Fruit fly (Drosophila melanogaster) whole organism, embryonic: ENCODE results near the gene CG8191.

Source experiments
- B-H2 ChIP-seq: fragments of 200-800 bp; sonication (Bioruptor generic); optimal IDR thresholded peaks from 2 replicates; lab custom pipeline; 2018; ENCODE audit warnings: missing biosample characterization, mild to moderate bottlenecking, missing genetic modification characterization
- Blimp-1 ChIP-seq: fragments of 200-800 bp; sonication (Bioruptor generic); optimal IDR thresholded peaks from 3 replicates; lab custom pipeline; 2018; ENCODE audit warnings: missing biosample characterization, missing genetic modification characterization, mild to moderate bottlenecking, moderate library complexity, missing genetic modification reagents
- CG10431 ChIP-seq: fragments of 200-800 bp; sonication (Bioruptor generic); optimal IDR thresholded peaks from 3 replicates; lab custom pipeline; 2018; ENCODE audit warnings: missing biosample characterization, mild to moderate bottlenecking, missing genetic modification characterization
- CG11723 ChIP-seq: fragments of 200-800 bp; sonication (Bioruptor generic); optimal IDR thresholded peaks from 2 replicates; lab custom pipeline; 2017; ENCODE audit warnings: missing biosample characterization, mild to moderate bottlenecking, missing genetic modification characterization
- CG12071 ChIP-seq: fragments of 200-800 bp; sonication (Bioruptor generic); optimal IDR thresholded peaks from 3 replicates; lab custom pipeline; 2018; ENCODE audit warnings: missing biosample characterization, mild to moderate bottlenecking, missing genetic modification characterization
- CG12942 ChIP-seq: fragments of 200-800 bp; sonication (Bioruptor generic); optimal IDR thresholded peaks from 3 replicates; lab custom pipeline; 2016; ENCODE audit warnings: missing biosample characterization, missing genetic modification characterization
- CG15696 ChIP-seq: fragments of 200-800 bp; sonication (Bioruptor generic); optimal IDR thresholded peaks from 2 replicates; lab custom pipeline; 2019; ENCODE audit warnings: missing biosample characterization, mild to moderate bottlenecking, missing genetic modification characterization, moderate library complexity
- CG16813 ChIP-seq: fragments of 200-800 bp; sonication (Bioruptor generic); IDR thresholded peaks from 3 replicates; pipeline ENCODE4 v1.3.6; 2022; ENCODE audit warnings: missing biosample characterization, missing genetic modification characterization; ENCODE audit not compliant: partially characterized antibody
- CG17186 ChIP-seq: fragments of 200-800 bp; sonication (Bioruptor generic); optimal IDR thresholded peaks from 3 replicates; lab custom pipeline; 2017; ENCODE audit warnings: missing biosample characterization, missing genetic modification reagents, missing genetic modification characterization
- CG17385 ChIP-seq: fragments of 200-800 bp; sonication (Bioruptor generic); optimal IDR thresholded peaks from 3 replicates; lab custom pipeline; 2018; ENCODE audit warnings: missing biosample characterization, mild to moderate bottlenecking, missing genetic modification characterization
- CG17612 ChIP-seq: fragments of 200-800 bp; sonication (Bioruptor generic); IDR thresholded peaks from 2 replicates; pipeline ENCODE4 v1.3.6; 2022; ENCODE audit warnings: missing biosample characterization, missing genetic modification characterization
- CG2116 ChIP-seq: fragments of 200-800 bp; sonication (Bioruptor generic); optimal IDR thresholded peaks from 3 replicates; lab custom pipeline; 2018; ENCODE audit warnings: missing biosample characterization, mild to moderate bottlenecking, missing genetic modification characterization
- CG31365 ChIP-seq: fragments of 200-800 bp; sonication (Bioruptor generic); optimal IDR thresholded peaks from 2 replicates; lab custom pipeline; 2018; ENCODE audit warnings: missing biosample characterization, mild to moderate bottlenecking, missing genetic modification characterization
- CG32772 ChIP-seq: fragments of 200-800 bp; sonication (Bioruptor generic); IDR thresholded peaks from 2 replicates; pipeline ENCODE4 v1.3.6; 2022; ENCODE audit warnings: missing biosample characterization, missing genetic modification characterization
- CG3281 ChIP-seq: fragments of 200-800 bp; sonication (Bioruptor generic); optimal IDR thresholded peaks from 3 replicates; lab custom pipeline; 2017; ENCODE audit warnings: missing biosample characterization, mild to moderate bottlenecking, missing genetic modification characterization
- CG6683 ChIP-seq: fragments of 200-800 bp; sonication (Bioruptor generic); optimal IDR thresholded peaks from 2 replicates; lab custom pipeline; 2017; ENCODE audit warnings: missing biosample characterization, mild to moderate bottlenecking, missing genetic modification characterization, missing genetic modification reagents
- CG7357 ChIP-seq: fragments of 200-800 bp; sonication (Bioruptor generic); IDR thresholded peaks from 3 replicates; pipeline ENCODE4 v1.3.6; 2022; ENCODE audit warnings: missing biosample characterization, missing genetic modification characterization
- CG7963 ChIP-seq: fragments of 200-800 bp; sonication (Bioruptor generic); IDR thresholded peaks from 3 replicates; pipeline ENCODE4 v1.3.6; 2022; ENCODE audit warnings: missing biosample characterization, missing genetic modification characterization; ENCODE audit not compliant: partially characterized antibody
- CG8388 ChIP-seq: fragments of 200-800 bp; sonication (Bioruptor generic); optimal IDR thresholded peaks from 2 replicates; lab custom pipeline; 2019; ENCODE audit warnings: missing biosample characterization, mild to moderate bottlenecking, missing genetic modification characterization, moderate library complexity
- CG8924 ChIP-seq: fragments of 200-800 bp; optimal IDR thresholded peaks from 3 replicates; lab custom pipeline; 2019; ENCODE audit warnings: missing biosample characterization, mild to moderate bottlenecking, missing genetic modification characterization, moderate library complexity
- CG9215 ChIP-seq: fragments of 200-800 bp; sonication (Bioruptor generic); IDR thresholded peaks from 2 replicates; pipeline ENCODE4 v1.3.6; 2022; ENCODE audit warnings: missing biosample characterization, missing genetic modification characterization
- CG9817 ChIP-seq: fragments of 200-800 bp; sonication (Bioruptor generic); optimal IDR thresholded peaks from 2 replicates; lab custom pipeline; 2018; ENCODE audit warnings: missing biosample characterization, mild to moderate bottlenecking, missing genetic modification characterization, moderate library complexity
- Hand ChIP-seq: fragments of 200-800 bp; sonication (Bioruptor generic); optimal IDR thresholded peaks from 2 replicates; lab custom pipeline; 2017; ENCODE audit warnings: mild to moderate bottlenecking, missing biosample characterization, missing genetic modification reagents, missing genetic modification characterization
- Max ChIP-seq: fragments of 200-800 bp; sonication (Bioruptor generic); optimal IDR thresholded peaks from 2 replicates; lab custom pipeline; 2016; ENCODE audit warnings: missing biosample characterization, mild to moderate bottlenecking, missing genetic modification characterization
- Pdp1 ChIP-seq, 2 experiments: fragments of 200-800 bp; sonication (Bioruptor generic); optimal IDR thresholded peaks; 3 replicates each; lab custom pipeline; 2016; ENCODE audit warnings: missing biosample characterization in 2 of 2, missing genetic modification characterization in 2 of 2, mild to moderate bottlenecking in 1 of 2, moderate library complexity in 1 of 2
- Ravus ChIP-seq: fragments of 200-800 bp; sonication (Bioruptor generic); IDR thresholded peaks from 2 replicates; pipeline ENCODE4 v1.3.6; 2022; ENCODE audit warnings: missing biosample characterization, missing genetic modification characterization
- Sox102F ChIP-seq: fragments of 200-800 bp; sonication (Bioruptor generic); optimal IDR thresholded peaks from 2 replicates; lab custom pipeline; 2018; ENCODE audit warnings: missing biosample characterization, mild to moderate bottlenecking, missing genetic modification characterization, moderate library complexity
- az2 ChIP-seq: fragments of 200-800 bp; sonication (Bioruptor generic); optimal IDR thresholded peaks from 3 replicates; lab custom pipeline; 2016; ENCODE audit warnings: missing biosample characterization, missing genetic modification characterization
- bigmax ChIP-seq: fragments of 200-800 bp; sonication (Bioruptor generic); optimal IDR thresholded peaks from 2 replicates; lab custom pipeline; 2018; ENCODE audit warnings: missing biosample characterization, mild to moderate bottlenecking, missing genetic modification characterization
- br ChIP-seq: fragments of >200 bp; optimal IDR thresholded peaks from 2 replicates; lab custom pipeline; 2017
- dysf ChIP-seq: fragments of 200-800 bp; sonication (Bioruptor generic); IDR thresholded peaks from 3 replicates; pipeline ENCODE4 v1.3.6; 2022; ENCODE audit warnings: missing biosample characterization, missing genetic modification characterization
- hth ChIP-seq: fragments of >200 bp; optimal IDR thresholded peaks from 2 replicates; lab custom pipeline; 2017; ENCODE audit warnings: inconsistent platforms
- ind ChIP-seq: fragments of 200-800 bp; sonication (Bioruptor generic); optimal IDR thresholded peaks from 3 replicates; lab custom pipeline; 2016; ENCODE audit warnings: missing biosample characterization, missing genetic modification characterization
- jigr1 ChIP-seq: fragments of 200-800 bp; sonication (Bioruptor generic); IDR thresholded peaks from 3 replicates; pipeline ENCODE4 v1.3.6; 2022; ENCODE audit warnings: missing biosample characterization, missing genetic modification characterization
- jing ChIP-seq: fragments of 200-800 bp; sonication (Bioruptor generic); optimal IDR thresholded peaks from 2 replicates; lab custom pipeline; 2018; ENCODE audit warnings: missing biosample characterization, mild to moderate bottlenecking, missing genetic modification characterization
- kay ChIP-seq: fragments of 200-800 bp; sonication (Bioruptor generic); optimal IDR thresholded peaks from 2 replicates; lab custom pipeline; 2016; ENCODE audit warnings: missing biosample characterization, missing genetic modification characterization
- mam ChIP-seq: fragments of 200-800 bp; sonication (Bioruptor generic); optimal IDR thresholded peaks from 3 replicates; lab custom pipeline; 2016; ENCODE audit warnings: missing biosample characterization, missing genetic modification characterization
- nerfin-1 ChIP-seq: fragments of 200-800 bp; sonication (Bioruptor generic); optimal IDR thresholded peaks from 3 replicates; lab custom pipeline; 2019; ENCODE audit warnings: missing biosample characterization, mild to moderate bottlenecking, missing genetic modification characterization, moderate library complexity
- oc ChIP-seq: fragments of 200-800 bp; sonication (Bioruptor generic); optimal IDR thresholded peaks from 2 replicates; lab custom pipeline; 2018; ENCODE audit warnings: missing biosample characterization, mild to moderate bottlenecking, missing genetic modification characterization, moderate library complexity
- odd ChIP-seq: fragments of 200-800 bp; sonication (Bioruptor generic); optimal IDR thresholded peaks from 2 replicates; lab custom pipeline; 2017; ENCODE audit warnings: missing biosample characterization, mild to moderate bottlenecking, missing genetic modification characterization
- schlank ChIP-seq: fragments of 200-800 bp; sonication (Bioruptor generic); optimal IDR thresholded peaks from 2 replicates; lab custom pipeline; 2018; ENCODE audit warnings: missing biosample characterization, mild to moderate bottlenecking, missing genetic modification characterization
- sima ChIP-seq: fragments of 200-800 bp; sonication (Bioruptor generic); optimal IDR thresholded peaks from 2 replicates; lab custom pipeline; 2016; ENCODE audit warnings: missing biosample characterization, missing genetic modification characterization
- slbo ChIP-seq: fragments of 200-800 bp; sonication (Bioruptor generic); IDR thresholded peaks from 2 replicates; pipeline ENCODE4 v1.3.6; 2022; ENCODE audit warnings: missing biosample characterization, missing genetic modification characterization
- so ChIP-seq: fragments of 200-800 bp; sonication (Bioruptor generic); IDR thresholded peaks from 3 replicates; pipeline ENCODE4 v1.3.6; 2022; ENCODE audit warnings: missing biosample characterization, missing genetic modification characterization
- stc ChIP-seq: fragments of 200-800 bp; sonication (Bioruptor generic); IDR thresholded peaks from 2 replicates; pipeline ENCODE4 v1.3.6; 2022; ENCODE audit warnings: missing biosample characterization, missing genetic modification characterization
- tio ChIP-seq: fragments of 200-800 bp; sonication (Bioruptor generic); optimal IDR thresholded peaks from 2 replicates; lab custom pipeline; 2017; ENCODE audit warnings: missing biosample characterization, missing genetic modification characterization, inconsistent platforms
- trh ChIP-seq: fragments of 200-800 bp; sonication (Bioruptor generic); optimal IDR thresholded peaks from 2 replicates; lab custom pipeline; 2016; ENCODE audit warnings: missing biosample characterization, missing genetic modification characterization
- ttk ChIP-seq: fragments of 200-800 bp; sonication (Bioruptor generic); IDR thresholded peaks from 2 replicates; pipeline ENCODE4 v2.1.2; 2022; ENCODE audit warnings: missing biosample characterization, missing genetic modification characterization
- tx ChIP-seq: fragments of 200-800 bp; sonication (Bioruptor generic); optimal IDR thresholded peaks from 2 replicates; lab custom pipeline; 2016; ENCODE audit warnings: missing biosample characterization, missing genetic modification characterization
- unpg ChIP-seq: fragments of 200-800 bp; sonication (Bioruptor generic); optimal IDR thresholded peaks from 3 replicates; lab custom pipeline; 2018; ENCODE audit warnings: missing biosample characterization, mild to moderate bottlenecking, missing genetic modification characterization, moderate library complexity
- usp ChIP-seq: fragments of >200 bp; optimal IDR thresholded peaks from 2 replicates; lab custom pipeline; 2017; ENCODE audit warnings: missing biosample characterization, missing genetic modification characterization

CG8191 gene

dm6 chrX:15703720-15704206, 28.2 kb upstream of the CG8191 start, which contains the start of the genes Pis and Hap40 (continued):
- no peak for TF ChIP-seq odd
- TF ChIP-seq jing (GFP tag; lab: Kevin White, UChicago) = no peak
- TF ChIP-seq CG32772 (GFP tag; lab: Robert Waterston, UW) = peak; percentile 73
- TF ChIP-seq CG3281 = peak; percentile 62
- 0 out of 3 replicates have a peak, but pooled peaks have one; percentile 33 for TF ChIP-seq so (GFP tag; lab: Robert Waterston, UW)
- peak; percentile 97 for TF ChIP-seq CG7357 (GFP tag; lab: Robert Waterston, UW)
- peak; percentile 84 for TF ChIP-seq dysf (GFP tag; lab: Robert Waterston, UW)
- peak; percentile 82 for TF ChIP-seq slbo
- peak; percentile 43 for TF ChIP-seq tx (GFP tag; lab: Kevin White, UChicago)
- no peak for TF ChIP-seq Ravus (GFP tag; lab: Robert Waterston, UW)
- TF ChIP-seq jigr1 (GFP tag; lab: Robert Waterston, UW) = no peak; the same call in 2 of the 3 replicates
- no peak for TF ChIP-seq usp (GFP tag; lab: Kevin White, UChicago)
- TF ChIP-seq tio (GFP tag; lab: Kevin White, UChicago) = no peak
- TF ChIP-seq Blimp-1 = no peak
- TF ChIP-seq CG8924 (tag; lab: Kevin White, UChicago) = peak; percentile 77
- TF ChIP-seq nerfin-1 (tag; lab: Kevin White, UChicago) = peak; percentile 54
- TF ChIP-seq CG17385 = peak; percentile 48
- no peak for TF ChIP-seq Hand (GFP tag; lab: Kevin White, UChicago)
- TF ChIP-seq br (lab: Kevin White, UChicago) = no peak
- TF ChIP-seq stc (GFP tag; lab: Robert Waterston, UW) = no peak
- peak; percentile 10 for TF ChIP-seq CG17186 (GFP tag; lab: Kevin White, UChicago)
- TF ChIP-seq schlank (tag; lab: Kevin White, UChicago) = peak; percentile 1
- TF ChIP-seq ind = peak; percentile 80
- TF ChIP-seq CG6683 (GFP tag; lab: Kevin White, UChicago) = no peak
- TF ChIP-seq CG11723 = no peak
- TF ChIP-seq CG15696 (tag; lab: Kevin White, UChicago) = peak; percentile 77
- peak; percentile 42 to 74 for TF ChIP-seq Pdp1 (GFP tag; optimal IDR thresholded peaks at IDR 0.05; lab: Kevin White, UChicago)
- TF ChIP-seq trh = no peak
- TF ChIP-seq Max (GFP tag; lab: Kevin White, UChicago) = peak; percentile 63
- TF ChIP-seq ttk (GFP tag; lab: Robert Waterston, UW) = peak; percentile 57; the same call in 1 of the 2 replicates
- peak; percentile 72 for TF ChIP-seq unpg (GFP tag; lab: Kevin White, UChicago)
- TF ChIP-seq hth (lab: Kevin White, UChicago) = no peak
- TF ChIP-seq oc (tag; lab: Kevin White, UChicago) = no peak
- peak; percentile 44 for TF ChIP-seq az2 (GFP tag; lab: Kevin White, UChicago)
- peak; percentile 82 for TF ChIP-seq CG9215 (GFP tag; lab: Robert Waterston, UW)
- TF ChIP-seq kay = peak; percentile 16
- TF ChIP-seq CG16813 (GFP tag; lab: Robert Waterston, UW) = no peak
- TF ChIP-seq CG12071 (GFP tag; lab: Kevin White, UChicago) = no peak
- no peak for TF ChIP-seq CG7963 (GFP tag; lab: Robert Waterston, UW)
- peak; percentile 23 for TF ChIP-seq CG10431 (GFP tag; lab: Kevin White, UChicago)
- peak; percentile 55 for TF ChIP-seq CG12942 (GFP tag; lab: Kevin White, UChicago)
- peak; percentile 68 for TF ChIP-seq mam (GFP tag; lab: Kevin White, UChicago)
- no peak for TF ChIP-seq CG31365 (tag; lab: Kevin White, UChicago)
- no peak for TF ChIP-seq sima (GFP tag; lab: Kevin White, UChicago)
- TF ChIP-seq CG8388 (GFP tag; lab: Kevin White, UChicago) = peak; percentile 56
- TF ChIP-seq CG17612 = no peak
- peak; percentile 53 for TF ChIP-seq B-H2 (GFP tag; lab: Kevin White, UChicago)
- TF ChIP-seq Sox102F (GFP tag; lab: Kevin White, UChicago) = no peak
- no peak for TF ChIP-seq bigmax (GFP tag; lab: Kevin White, UChicago)
- TF ChIP-seq CG9817 (tag; lab: Kevin White, UChicago) = peak; percentile 88
- TF ChIP-seq CG2116 (GFP tag; lab: Kevin White, UChicago) = peak; percentile 49
